Fruit fly (Drosophila melanogaster): ENCODE results near the gene CG9192.
A peak's percentile ranks its signal among the peaks of the same experiment; 100 is the strongest.

Gene CG9192

dm6 chr3L:1203855-1204431 lies 34.2 kb downstream of the CG9192 start (continued):
- TF ChIP-seq abd-A (tag; optimal IDR thresholded peaks at IDR 0.05) (no peak), Gug (GFP tag; IDR thresholded peaks at IDR 0.05) (no peak), CG2120 (GFP tag; optimal IDR thresholded peaks at IDR 0.05) (peak; percentile 29), CG17186 (GFP tag; optimal IDR thresholded peaks at IDR 0.05) (no peak), slbo (GFP tag; IDR thresholded peaks at IDR 0.05) (no peak), CG10366 (GFP tag; IDR thresholded peaks at IDR 0.05) (peak; percentile 68), lilli (GFP tag; optimal IDR thresholded peaks at IDR 0.05) (no peak), CG8944 (GFP tag; optimal IDR thresholded peaks at IDR 0.05) (no peak), mam (GFP tag; optimal IDR thresholded peaks at IDR 0.05) (no peak), chinmo (GFP tag; IDR thresholded peaks at IDR 0.05; ENCODE audit: partially characterized antibody) (peak; percentile 35; the same call in 1 of the 4 replicates), CG10565 (GFP tag; optimal IDR thresholded peaks at IDR 0.05) (no peak), crp (GFP tag; optimal IDR thresholded peaks at IDR 0.05) (peak in 1 of 2 experiments; percentile 36), Drgx (GFP tag; IDR thresholded peaks at IDR 0.05) (0 out of 2 replicates have a peak, but pooled peaks have one; percentile 28), CG4854 (GFP tag; optimal IDR thresholded peaks at IDR 0.05) (no peak), CG7928 (GFP tag; optimal IDR thresholded peaks at IDR 0.05) (no peak), Xrp1 (GFP tag; IDR thresholded peaks at IDR 0.05) (no peak), MTF-1 (GFP tag; optimal IDR thresholded peaks at IDR 0.05; ENCODE audit: borderline replicate concordance) (no peak), lab (GFP tag; optimal IDR thresholded peaks at IDR 0.05) (peak; percentile 26), row (GFP tag; IDR thresholded peaks at IDR 0.05) (peak; percentile 14; the same call in 1 of the 3 replicates), prd (optimal IDR thresholded peaks at IDR 0.05) (no peak), prd (GFP tag; IDR thresholded peaks at IDR 0.05) (0 out of 3 replicates have a peak, but pooled peaks have one; percentile 22), h (optimal IDR thresholded peaks at IDR 0.05) (no peak), inv (GFP tag; IDR thresholded peaks at IDR 0.05; ENCODE audit: partially characterized antibody) (no peak), CG8924 (tag; optimal IDR thresholded peaks at IDR 0.05) (no peak), CG3726 (GFP tag; IDR thresholded peaks at IDR 0.05) (no peak), sob (GFP tag; IDR thresholded peaks at IDR 0.05) (peak; percentile 33; the same call in 1 of the 2 replicates), CG14014 (GFP tag; IDR thresholded peaks at IDR 0.05) (peak; percentile 8; the same call in 1 of the 2 replicates), CG10462 (GFP tag; optimal IDR thresholded peaks at IDR 0.05) (no peak)

- no peak for TF ChIP-seq zen2 (GFP tag; IDR thresholded peaks at IDR 0.05; ENCODE audit: partially characterized antibody)
- no peak for TF ChIP-seq ken (GFP tag; IDR thresholded peaks at IDR 0.05)
- peak; percentile 63 for TF ChIP-seq sd (tag; optimal IDR thresholded peaks at IDR 0.05)
- peak; percentile 55 for TF ChIP-seq Med (GFP tag)
- TF ChIP-seq CG10366 (GFP tag; IDR thresholded peaks at IDR 0.05), result peak; percentile 11; the same call in 1 of the 2 replicates
- 0 out of 3 replicates have a peak, but pooled peaks have one; percentile 18 for TF ChIP-seq row (GFP tag; IDR thresholded peaks at IDR 0.05)
- TF ChIP-seq CG8089 (GFP tag; optimal IDR thresholded peaks at IDR 0.05), result no peak
- no peak for TF ChIP-seq CG17385 (GFP tag; optimal IDR thresholded peaks at IDR 0.05)
- TF ChIP-seq ftz-f1 (GFP tag; optimal IDR thresholded peaks at IDR 0.05), result peak; percentile 60
- peak; percentile 76 for TF ChIP-seq ERR (GFP tag; optimal IDR thresholded peaks at IDR 0.05)
- peak; percentile 93 for TF ChIP-seq sug (tag; optimal IDR thresholded peaks at IDR 0.05)
- TF ChIP-seq CG17568 (GFP tag; optimal IDR thresholded peaks at IDR 0.05), result no peak
- no peak for TF ChIP-seq pros (GFP tag; optimal IDR thresholded peaks at IDR 0.05)
- peak; percentile 11 to 37 for TF ChIP-seq Trl (optimal IDR thresholded peaks at IDR 0.05)
- no peak for TF ChIP-seq Trl (GFP tag; optimal IDR thresholded peaks at IDR 0.05)
- TF ChIP-seq CG11560 (tag; IDR thresholded peaks at IDR 0.05), result no peak
- TF ChIP-seq CG15269 (tag; optimal IDR thresholded peaks at IDR 0.05), result no peak
- TF ChIP-seq mld (GFP tag; IDR thresholded peaks at IDR 0.05; ENCODE audit: partially characterized antibody), result no peak
- no peak for TF ChIP-seq Rfx (GFP tag; IDR thresholded peaks at IDR 0.05)
- TF ChIP-seq CG10959 (GFP tag; IDR thresholded peaks at IDR 0.05), result no peak
- 0 out of 4 replicates have a peak, but pooled peaks have one; percentile 46 for TF ChIP-seq chinmo (GFP tag; IDR thresholded peaks at IDR 0.05; ENCODE audit: partially characterized antibody)
- 0 out of 3 replicates have a peak, but pooled peaks have one; percentile 33 for TF ChIP-seq CG11456 (GFP tag; IDR thresholded peaks at IDR 0.05)
- no peak for TF ChIP-seq CG11247 (GFP tag; IDR thresholded peaks at IDR 0.05)
- peak; percentile 76 for TF ChIP-seq CG12769 (tag; optimal IDR thresholded peaks at IDR 0.05)
These were observed 35.4 kb downstream of the CG9192 start, which contains the start of gene meep for dm6 chr3L:1202588-1203195. Gene meep, minus strand, starts transcription at chr3L:1203036.

All from whole organism, embryonic.